Fruit fly (Drosophila melanogaster) whole organism, wandering third instar larva: ENCODE results near the gene CG7120.

Experiments used
- Abd-B ChIP-seq: fragments of >200 bp; optimal IDR thresholded peaks from 2 replicates; lab custom pipeline; 2017; ENCODE audit warnings: missing biosample characterization, missing genetic modification characterization
- Myc ChIP-seq: fragments of >200 bp; optimal IDR thresholded peaks from 2 replicates; lab custom pipeline; 2017
- N ChIP-seq: fragments of >200 bp; optimal IDR thresholded peaks from 2 replicates; lab custom pipeline; 2018; ENCODE audit warnings: missing biosample characterization, missing external identifiers, missing genetic modification characterization
- br ChIP-seq: fragments of 200-800 bp; sonication (Bioruptor generic); optimal IDR thresholded peaks from 2 replicates; lab custom pipeline; 2016; ENCODE audit warnings: missing biosample characterization, missing genetic modification characterization
- dmrt93B ChIP-seq: fragments of 200-800 bp; sonication (Bioruptor generic); optimal IDR thresholded peaks from 2 replicates; lab custom pipeline; 2018; ENCODE audit warnings: missing biosample characterization, mild to moderate bottlenecking, missing genetic modification characterization
- fru ChIP-seq: fragments of 200-800 bp; sonication (Bioruptor generic); optimal IDR thresholded peaks from 3 replicates; lab custom pipeline; 2016; ENCODE audit warnings: missing biosample characterization, mild to moderate bottlenecking, missing genetic modification characterization
- h ChIP-seq: fragments of 200-800 bp; sonication (Bioruptor generic); optimal IDR thresholded peaks from 3 replicates; lab custom pipeline; 2016; ENCODE audit warnings: missing biosample characterization, mild to moderate bottlenecking, missing genetic modification characterization
- pan ChIP-seq: fragments of >200 bp; optimal IDR thresholded peaks from 2 replicates; lab custom pipeline; 2017
- psq ChIP-seq: fragments of 200-800 bp; sonication (Bioruptor generic); optimal IDR thresholded peaks from 3 replicates; lab custom pipeline; 2017; ENCODE audit warnings: missing biosample characterization, mild to moderate bottlenecking, missing genetic modification characterization, moderate library complexity
- sv ChIP-seq: fragments of 200-800 bp; sonication (Bioruptor generic); optimal IDR thresholded peaks from 3 replicates; lab custom pipeline; 2016; ENCODE audit warnings: missing biosample characterization, missing genetic modification characterization

- no peak for TF ChIP-seq sv (GFP tag; lab: Kevin White, UChicago)
- TF ChIP-seq dmrt93B (GFP tag; lab: Kevin White, UChicago) = no peak
- TF ChIP-seq psq (GFP tag; lab: Kevin White, UChicago) = no peak
- TF ChIP-seq Abd-B = no peak
- TF ChIP-seq pan (lab: Kevin White, UChicago) = no peak
- no peak for TF ChIP-seq h (GFP tag; lab: Kevin White, UChicago)
- no peak for TF ChIP-seq fru (GFP tag; lab: Kevin White, UChicago)
- TF ChIP-seq Myc = no peak
- TF ChIP-seq br (GFP tag; lab: Kevin White, UChicago) = no peak
- TF ChIP-seq N = no peak
Observed at dm6 chr3L:8371538-8371937, 24.3 kb upstream of the CG7120 start.
